Fruit fly (Drosophila melanogaster) whole organism, embryonic: ENCODE data around the gene Sf3b3.

ENCODE experiments used
- ATbp ChIP-seq: fragments of 200-800 bp; sonication (Bioruptor generic); optimal IDR thresholded peaks from 2 replicates; lab custom pipeline; 2017; ENCODE audit warnings: missing biosample characterization, mild to moderate bottlenecking, missing genetic modification characterization, missing genetic modification reagents
- Atf-2 ChIP-seq: fragments of 200-800 bp; sonication (Bioruptor generic); optimal IDR thresholded peaks from 2 replicates; lab custom pipeline; 2016; ENCODE audit warnings: missing biosample characterization, missing genetic modification characterization
- CG13894 ChIP-seq: fragments of 200-800 bp; sonication (Bioruptor generic); optimal IDR thresholded peaks from 3 replicates; lab custom pipeline; 2018; ENCODE audit warnings: missing biosample characterization, mild to moderate bottlenecking, missing genetic modification characterization, moderate library complexity
- CG14965 ChIP-seq: fragments of 200-800 bp; sonication (Bioruptor generic); optimal IDR thresholded peaks from 2 replicates; lab custom pipeline; 2016; ENCODE audit warnings: missing biosample characterization, missing genetic modification characterization, borderline replicate concordance
- CG1603 ChIP-seq: fragments of 200-800 bp; sonication (Bioruptor generic); optimal IDR thresholded peaks from 2 replicates; lab custom pipeline; 2019; ENCODE audit warnings: missing biosample characterization, mild to moderate bottlenecking, missing genetic modification characterization, moderate library complexity
- CG18011 ChIP-seq: fragments of 200-800 bp; sonication (Bioruptor generic); optimal IDR thresholded peaks from 2 replicates; lab custom pipeline; 2017; ENCODE audit warnings: missing biosample characterization, missing genetic modification characterization, mild to moderate bottlenecking, moderate library complexity, missing genotype
- CG30403 ChIP-seq: fragments of 200-800 bp; sonication (Bioruptor generic); optimal IDR thresholded peaks from 3 replicates; lab custom pipeline; 2016; ENCODE audit warnings: missing biosample characterization, missing genetic modification characterization
- CG30431 ChIP-seq: fragments of 200-800 bp; sonication (Bioruptor generic); optimal IDR thresholded peaks from 2 replicates; lab custom pipeline; 2017; ENCODE audit warnings: missing biosample characterization, missing genetic modification characterization
- CG31365 ChIP-seq: fragments of 200-800 bp; sonication (Bioruptor generic); optimal IDR thresholded peaks from 2 replicates; lab custom pipeline; 2018; ENCODE audit warnings: missing biosample characterization, mild to moderate bottlenecking, missing genetic modification characterization
- CG4328 ChIP-seq: fragments of 200-800 bp; sonication (Bioruptor generic); optimal IDR thresholded peaks from 3 replicates; lab custom pipeline; 2017; ENCODE audit warnings: missing biosample characterization, missing genetic modification reagents, missing genetic modification characterization
- CG4404 ChIP-seq: fragments of 200-800 bp; sonication (Bioruptor generic); IDR thresholded peaks from 2 replicates; pipeline ENCODE4 v1.3.6; 2022; ENCODE audit warnings: missing biosample characterization, missing genetic modification characterization
- CG5180 ChIP-seq: fragments of 200-800 bp; sonication (Bioruptor generic); optimal IDR thresholded peaks from 3 replicates; lab custom pipeline; 2017; ENCODE audit warnings: missing biosample characterization, missing genetic modification characterization, mild to moderate bottlenecking, moderate library complexity, missing genetic modification reagents
- CG6272 ChIP-seq: fragments of 200-800 bp; sonication (Bioruptor generic); IDR thresholded peaks from 2 replicates; pipeline ENCODE4 v1.3.6; 2022; ENCODE audit warnings: missing biosample characterization, missing genetic modification characterization
- CG6854 ChIP-seq: fragments of 200-800 bp; sonication (Bioruptor generic); optimal IDR thresholded peaks from 3 replicates; lab custom pipeline; 2017; ENCODE audit warnings: missing biosample characterization, mild to moderate bottlenecking, missing genetic modification characterization
- CG8388 ChIP-seq: fragments of 200-800 bp; sonication (Bioruptor generic); optimal IDR thresholded peaks from 2 replicates; lab custom pipeline; 2019; ENCODE audit warnings: missing biosample characterization, mild to moderate bottlenecking, missing genetic modification characterization, moderate library complexity
- CG8765 ChIP-seq: fragments of 200-800 bp; sonication (Bioruptor generic); IDR thresholded peaks from 2 replicates; pipeline ENCODE4 v1.3.6; 2022; ENCODE audit warnings: missing biosample characterization, missing genetic modification characterization
- D ChIP-seq, 2 experiments: fragments of 200-800 bp in 1 of 2; fragments of >200 bp in 1 of 2; sonication (Bioruptor generic) in 1 of 2; optimal IDR thresholded peaks; 2 replicates in 1 of 2; 3 replicates in 1 of 2; lab custom pipeline; 2017; ENCODE audit warnings: mild to moderate bottlenecking in 1 of 2, missing biosample characterization in 1 of 2, missing genetic modification characterization in 1 of 2, missing genetic modification reagents in 1 of 2
- Drgx ChIP-seq: fragments of 200-800 bp; sonication (Bioruptor generic); IDR thresholded peaks from 2 replicates; pipeline ENCODE4 v1.3.6; 2022; ENCODE audit warnings: missing biosample characterization, missing genetic modification characterization
- E2f2 ChIP-seq: fragments of 200-800 bp; sonication (Bioruptor generic); IDR thresholded peaks from 2 replicates; pipeline ENCODE4 v1.3.6; 2022; ENCODE audit warnings: missing biosample characterization, missing genetic modification characterization
- Fer1 ChIP-seq: fragments of 200-800 bp; sonication (Bioruptor generic); optimal IDR thresholded peaks from 2 replicates; lab custom pipeline; 2017; ENCODE audit warnings: missing biosample characterization, mild to moderate bottlenecking, missing genetic modification characterization
- Lhr ChIP-seq: fragments of 200-800 bp; sonication (Bioruptor generic); optimal IDR thresholded peaks from 3 replicates; lab custom pipeline; 2017; ENCODE audit warnings: mild to moderate bottlenecking, missing biosample characterization, missing genetic modification reagents, missing genetic modification characterization
- Lim3 ChIP-seq: fragments of 200-800 bp; sonication (Bioruptor generic); IDR thresholded peaks from 2 replicates; pipeline ENCODE4 v1.3.6; 2022; ENCODE audit warnings: missing biosample characterization, missing genetic modification characterization
- MTF-1 ChIP-seq: fragments of 200-800 bp; sonication (Bioruptor generic); optimal IDR thresholded peaks from 2 replicates; lab custom pipeline; 2018; ENCODE audit warnings: missing biosample characterization, mild to moderate bottlenecking, missing genetic modification characterization, borderline replicate concordance
- NFAT ChIP-seq: fragments of 200-800 bp; sonication (Bioruptor generic); IDR thresholded peaks from 2 replicates; pipeline ENCODE4 v1.3.6; 2022; ENCODE audit warnings: missing biosample characterization, missing genetic modification characterization
- NK7.1 ChIP-seq: fragments of 200-800 bp; sonication (Bioruptor generic); optimal IDR thresholded peaks from 3 replicates; lab custom pipeline; 2016; ENCODE audit warnings: missing biosample characterization, missing genetic modification characterization
- PHDP ChIP-seq: fragments of 200-800 bp; sonication (Bioruptor generic); optimal IDR thresholded peaks from 3 replicates; lab custom pipeline; 2018; ENCODE audit warnings: missing biosample characterization, mild to moderate bottlenecking, missing genetic modification characterization, moderate library complexity
- Pdp1 ChIP-seq, 2 experiments: fragments of 200-800 bp; sonication (Bioruptor generic); optimal IDR thresholded peaks; 3 replicates each; lab custom pipeline; 2016; ENCODE audit warnings: missing biosample characterization in 2 of 2, missing genetic modification characterization in 2 of 2, mild to moderate bottlenecking in 1 of 2, moderate library complexity in 1 of 2
- Rfx ChIP-seq: fragments of 200-800 bp; sonication (Bioruptor generic); IDR thresholded peaks from 2 replicates; pipeline ENCODE4 v1.3.6; 2022; ENCODE audit warnings: missing biosample characterization, missing genetic modification characterization
- Side ChIP-seq: fragments of 200-800 bp; sonication (Bioruptor generic); optimal IDR thresholded peaks from 2 replicates; lab custom pipeline; 2016; ENCODE audit warnings: missing biosample characterization, missing genetic modification characterization
- Sox100B ChIP-seq: fragments of 200-800 bp; sonication (Bioruptor generic); optimal IDR thresholded peaks from 3 replicates; lab custom pipeline; 2018; ENCODE audit warnings: missing biosample characterization, mild to moderate bottlenecking, missing genetic modification characterization
- abd-A ChIP-seq: fragments of 200-800 bp; sonication (Bioruptor generic); optimal IDR thresholded peaks from 3 replicates; lab custom pipeline; 2019; ENCODE audit warnings: missing biosample characterization, mild to moderate bottlenecking, missing genetic modification characterization, moderate library complexity
- bab2 ChIP-seq: fragments of 200-800 bp; sonication (Bioruptor generic); optimal IDR thresholded peaks from 2 replicates; lab custom pipeline; 2016; ENCODE audit warnings: missing biosample characterization, missing genetic modification characterization
- bsh ChIP-seq, 2 experiments: fragments of 200-800 bp; sonication (Bioruptor generic); optimal IDR thresholded peaks; 2 replicates each; lab custom pipeline; 2017 to 2018; ENCODE audit warnings: mild to moderate bottlenecking in 2 of 2, missing biosample characterization in 2 of 2, missing genetic modification characterization in 2 of 2, moderate library complexity in 1 of 2
- btn ChIP-seq: fragments of 200-800 bp; sonication (Bioruptor generic); optimal IDR thresholded peaks from 2 replicates; lab custom pipeline; 2016; ENCODE audit warnings: missing biosample characterization, missing genetic modification characterization
- fd3F ChIP-seq: fragments of 200-800 bp; sonication (Bioruptor generic); optimal IDR thresholded peaks from 2 replicates; lab custom pipeline; 2018; ENCODE audit warnings: missing biosample characterization, mild to moderate bottlenecking, missing genetic modification characterization, moderate library complexity
- ftz-f1 ChIP-seq: fragments of 200-800 bp; sonication (Bioruptor generic); optimal IDR thresholded peaks from 2 replicates; lab custom pipeline; 2016; ENCODE audit warnings: missing biosample characterization, missing genetic modification characterization
- gem ChIP-seq: fragments of 200-800 bp; sonication (Bioruptor generic); optimal IDR thresholded peaks from 2 replicates; lab custom pipeline; 2019; ENCODE audit warnings: missing biosample characterization, mild to moderate bottlenecking, missing genetic modification characterization, moderate library complexity
- gsb-n ChIP-seq: fragments of 200-800 bp; sonication (Bioruptor generic); optimal IDR thresholded peaks from 3 replicates; lab custom pipeline; 2018; ENCODE audit warnings: missing biosample characterization, mild to moderate bottlenecking, missing genetic modification characterization
- ind ChIP-seq: fragments of 200-800 bp; sonication (Bioruptor generic); optimal IDR thresholded peaks from 3 replicates; lab custom pipeline; 2016; ENCODE audit warnings: missing biosample characterization, missing genetic modification characterization
- luna ChIP-seq: fragments of 200-800 bp; sonication (Bioruptor generic); optimal IDR thresholded peaks from 2 replicates; lab custom pipeline; 2016; ENCODE audit warnings: missing biosample characterization, missing genetic modification characterization
- nau ChIP-seq: fragments of 200-800 bp; sonication (Bioruptor generic); optimal IDR thresholded peaks from 3 replicates; lab custom pipeline; 2017; ENCODE audit warnings: missing biosample characterization, mild to moderate bottlenecking, missing genetic modification characterization, missing genetic modification reagents
- nmo ChIP-seq: fragments of 200-800 bp; sonication (Bioruptor generic); optimal IDR thresholded peaks from 2 replicates; lab custom pipeline; 2018; ENCODE audit warnings: missing biosample characterization, mild to moderate bottlenecking, missing genetic modification characterization, moderate library complexity
- rib ChIP-seq: fragments of 200-800 bp; sonication (Bioruptor generic); IDR thresholded peaks from 2 replicates; pipeline ENCODE4 v1.3.6; 2022; ENCODE audit warnings: missing biosample characterization, missing genetic modification characterization
- run ChIP-seq: fragments of 200-800 bp; sonication (Bioruptor generic); optimal IDR thresholded peaks from 3 replicates; lab custom pipeline; 2018; ENCODE audit warnings: missing biosample characterization, mild to moderate bottlenecking, missing genetic modification characterization
- schlank ChIP-seq: fragments of 200-800 bp; sonication (Bioruptor generic); optimal IDR thresholded peaks from 2 replicates; lab custom pipeline; 2018; ENCODE audit warnings: missing biosample characterization, mild to moderate bottlenecking, missing genetic modification characterization
- sima ChIP-seq: fragments of 200-800 bp; sonication (Bioruptor generic); optimal IDR thresholded peaks from 2 replicates; lab custom pipeline; 2016; ENCODE audit warnings: missing biosample characterization, missing genetic modification characterization
- sug ChIP-seq: fragments of 200-800 bp; optimal IDR thresholded peaks from 2 replicates; lab custom pipeline; 2019; ENCODE audit warnings: missing biosample characterization, mild to moderate bottlenecking, missing genetic modification characterization, moderate library complexity
- tap ChIP-seq: fragments of 200-800 bp; optimal IDR thresholded peaks from 3 replicates; lab custom pipeline; 2019; ENCODE audit warnings: missing biosample characterization, mild to moderate bottlenecking, missing genetic modification characterization, moderate library complexity
- tll ChIP-seq, 2 experiments: fragments of 200-800 bp in 1 of 2; fragments of >200 bp in 1 of 2; sonication (Bioruptor generic) in 1 of 2; optimal IDR thresholded peaks; 2 replicates each; lab custom pipeline; 2017 to 2019; ENCODE audit warnings: missing biosample characterization in 2 of 2, missing genetic modification characterization in 2 of 2, mild to moderate bottlenecking in 1 of 2, moderate library complexity in 1 of 2
- wdn ChIP-seq: fragments of 200-800 bp; sonication (Bioruptor generic); IDR thresholded peaks from 2 replicates; pipeline ENCODE4 v1.3.6; 2022; ENCODE audit warnings: missing biosample characterization, missing genetic modification characterization

Gene Sf3b3

dm6 chr3L:778977-779376, 54.2 kb downstream of the Sf3b3 start (continued):
- peak; percentile 57 for TF ChIP-seq CG1603
- no peak for TF ChIP-seq gsb-n
- no peak for TF ChIP-seq CG6854 (GFP tag; lab: Kevin White, UChicago)
- peak; percentile 20 for TF ChIP-seq ind
- no peak for TF ChIP-seq luna (GFP tag; lab: Kevin White, UChicago)
- no peak for TF ChIP-seq Atf-2 (GFP tag; lab: Kevin White, UChicago)
- TF ChIP-seq E2f2 (GFP tag; lab: Robert Waterston, UW): peak; percentile 11; the same call in 1 of the 2 replicates
- no peak for TF ChIP-seq Drgx (GFP tag; lab: Robert Waterston, UW)
- peak; percentile 26 for TF ChIP-seq CG5180 (GFP tag; lab: Kevin White, UChicago)
- TF ChIP-seq D (optimal IDR thresholded peaks at IDR 0.05; lab: Kevin White, UChicago): no peak
- TF ChIP-seq D (GFP tag; optimal IDR thresholded peaks at IDR 0.05; lab: Kevin White, UChicago): no peak
- TF ChIP-seq gem (tag; lab: Kevin White, UChicago): peak; percentile 34
- no peak for TF ChIP-seq CG4328 (GFP tag; lab: Kevin White, UChicago)
- TF ChIP-seq abd-A (tag; lab: Kevin White, UChicago): no peak
- TF ChIP-seq run (tag; lab: Kevin White, UChicago): no peak
- peak; percentile 7 for TF ChIP-seq Sox100B (GFP tag; lab: Kevin White, UChicago)
- TF ChIP-seq ATbp: peak; percentile 12
- peak; percentile 6 for TF ChIP-seq CG8388 (GFP tag; lab: Kevin White, UChicago)
- TF ChIP-seq CG14965 (GFP tag; lab: Kevin White, UChicago): no peak
- TF ChIP-seq CG4404 (GFP tag; lab: Robert Waterston, UW): no peak
- no peak for TF ChIP-seq schlank
- no peak for TF ChIP-seq CG18011 (GFP tag; lab: Kevin White, UChicago)
- no peak for TF ChIP-seq tll (GFP tag; optimal IDR thresholded peaks at IDR 0.05; lab: Kevin White, UChicago)
- no peak for TF ChIP-seq tap (tag; lab: Kevin White, UChicago)
- no peak for TF ChIP-seq btn (GFP tag; lab: Kevin White, UChicago)
- TF ChIP-seq MTF-1 (GFP tag; lab: Kevin White, UChicago): no peak
- TF ChIP-seq sug (tag; lab: Kevin White, UChicago): no peak
- no peak for TF ChIP-seq NK7.1 (GFP tag; lab: Kevin White, UChicago)
- no peak for TF ChIP-seq NFAT
- no peak for TF ChIP-seq ftz-f1 (GFP tag; lab: Kevin White, UChicago)
- TF ChIP-seq Lim3 (GFP tag; lab: Robert Waterston, UW): 0 out of 2 replicates have a peak, but pooled peaks have one; percentile 20
- TF ChIP-seq Lhr (GFP tag; lab: Kevin White, UChicago): no peak
- TF ChIP-seq CG31365 (tag; lab: Kevin White, UChicago): no peak
- TF ChIP-seq bab2: no peak
- no peak for TF ChIP-seq rib
- no peak for TF ChIP-seq nau (GFP tag; lab: Kevin White, UChicago)
- TF ChIP-seq Rfx (GFP tag; lab: Robert Waterston, UW): no peak
- TF ChIP-seq CG8765 (GFP tag; lab: Robert Waterston, UW): no peak
- no peak for TF ChIP-seq Pdp1 (GFP tag; optimal IDR thresholded peaks at IDR 0.05; lab: Kevin White, UChicago)
- no peak for TF ChIP-seq Fer1 (GFP tag; lab: Kevin White, UChicago)
- TF ChIP-seq bsh (GFP tag; optimal IDR thresholded peaks at IDR 0.05; lab: Kevin White, UChicago): peak in 1 of 2 experiments; percentile 18
- TF ChIP-seq PHDP (tag; lab: Kevin White, UChicago): peak; percentile 19
- TF ChIP-seq CG6272 (GFP tag; lab: Robert Waterston, UW): no peak
- no peak for TF ChIP-seq wdn (GFP tag; lab: Robert Waterston, UW)
- no peak for TF ChIP-seq nmo (GFP tag; lab: Kevin White, UChicago)
- peak; percentile 30 for TF ChIP-seq fd3F (GFP tag; lab: Kevin White, UChicago)
- no peak for TF ChIP-seq CG30431 (GFP tag; lab: Kevin White, UChicago)
- peak; percentile 3 for TF ChIP-seq CG30403
- no peak for TF ChIP-seq CG13894
- TF ChIP-seq Side (GFP tag; lab: Kevin White, UChicago): no peak
- TF ChIP-seq sima (GFP tag; lab: Kevin White, UChicago): no peak
